Worm (Caenorhabditis elegans) whole organism, L1 larva: ENCODE data around the gene T21C9.11.

Source experiments
- C16A3.4 ChIP-seq: fragments of 150-350 bp; optimal IDR thresholded peaks from 2 replicates; lab custom pipeline; 2014; ENCODE audit warnings: missing biosample characterization, missing genetic modification characterization
- ama-1 ChIP-seq: fragments of 150-350 bp; optimal IDR thresholded peaks from 2 replicates; lab custom pipeline; 2014
- ceh-63 ChIP-seq: fragments of 200-800 bp; sonication (Bioruptor generic); optimal IDR thresholded peaks from 2 replicates; lab custom pipeline; 2018; ENCODE audit warnings: mild to moderate bottlenecking, missing genetic modification characterization, missing compliant biosample characterization
- fos-1 ChIP-seq: fragments of 150-350 bp; optimal IDR thresholded peaks from 2 replicates; lab custom pipeline; 2014; ENCODE audit warnings: missing biosample characterization, missing genetic modification characterization
- isw-1 ChIP-seq: fragments of 200-800 bp; sonication (Bioruptor generic); IDR thresholded peaks from 2 replicates; pipeline ENCODE4 v1.3.6; 2022; ENCODE audit warnings: missing genetic modification characterization, missing compliant biosample characterization
- lin-15B ChIP-seq: fragments of 150-350 bp; sonication (generic microtip); optimal IDR thresholded peaks from 3 replicates; lab custom pipeline; 2014; ENCODE audit warnings: missing biosample characterization, missing genetic modification characterization
- lsy-2 ChIP-seq, 2 experiments: fragments of 150-350 bp; optimal IDR thresholded peaks; 2 replicates each; lab custom pipeline; 2014; ENCODE audit warnings: missing biosample characterization in 2 of 2, missing genetic modification characterization in 2 of 2
- nhr-237 ChIP-seq: fragments of 150-350 bp; optimal IDR thresholded peaks from 2 replicates; lab custom pipeline; 2014; ENCODE audit warnings: missing biosample characterization, missing genetic modification characterization
- nhr-76 ChIP-seq: sonication (generic microtip); optimal IDR thresholded peaks from 2 replicates; lab custom pipeline; 2017; ENCODE audit warnings: missing biosample characterization, missing genetic modification characterization
- skn-1 ChIP-seq: fragments of 150-350 bp; optimal IDR thresholded peaks from 2 replicates; lab custom pipeline; 2014; ENCODE audit warnings: missing biosample characterization, missing genetic modification characterization
- snpc-4 ChIP-seq: fragments of 150-350 bp; optimal IDR thresholded peaks from 2 replicates; lab custom pipeline; 2014; ENCODE audit warnings: missing biosample characterization, missing genetic modification characterization
- sptf-1 ChIP-seq: fragments of 150-350 bp; optimal IDR thresholded peaks from 2 replicates; lab custom pipeline; 2014; ENCODE audit warnings: missing biosample characterization, missing genetic modification characterization

DNA sequence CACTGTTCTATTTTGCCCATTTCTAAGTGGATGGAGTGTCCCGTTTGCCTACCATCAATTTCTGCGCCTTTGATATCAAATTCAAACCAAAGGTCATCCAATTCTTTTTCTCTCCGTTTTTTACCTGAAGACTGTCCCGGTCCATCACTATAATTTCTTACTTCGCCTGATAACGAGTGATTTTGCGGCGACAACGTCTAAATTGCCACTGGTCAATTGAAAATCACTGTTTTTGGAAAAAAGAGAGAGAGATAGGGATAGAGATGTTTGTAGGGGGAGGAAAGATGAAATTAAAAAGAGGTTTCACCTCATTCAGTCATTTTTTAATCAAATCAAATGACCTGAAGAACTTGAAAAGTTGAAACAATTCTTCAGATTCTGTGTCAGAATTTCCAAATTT, 23.2 kb downstream of the T21C9.11 start:
- TF ChIP-seq ceh-63 (no peak), C16A3.4 (tag; lab: Kevin White, UChicago) (no peak), skn-1 (tag; lab: Kevin White, UChicago) (no peak), lsy-2 (tag; optimal IDR thresholded peaks at IDR 0.05; lab: Kevin White, UChicago) (peak in 1 of 2 experiments; percentile 2), sptf-1 (tag; lab: Kevin White, UChicago) (no peak), nhr-237 (tag; lab: Kevin White, UChicago) (no peak), lin-15B (no peak), ama-1 (lab: Kevin White, UChicago) (no peak), snpc-4 (tag; lab: Kevin White, UChicago) (no peak), nhr-76 (no peak), isw-1 (GFP tag; lab: Robert Waterston, UW) (no peak), fos-1 (tag; lab: Kevin White, UChicago) (no peak)
